Fruit fly (Drosophila melanogaster) whole organism, wandering third instar larva: ENCODE results near the gene Mgat3.

Experiments used
- Abd-B ChIP-seq: fragments of >200 bp; optimal IDR thresholded peaks from 2 replicates; lab custom pipeline; 2017; ENCODE audit warnings: missing biosample characterization, missing genetic modification characterization
- CG32264 ChIP-seq: fragments of 200-800 bp; sonication (Bioruptor generic); optimal IDR thresholded peaks from 2 replicates; lab custom pipeline; 2016; ENCODE audit warnings: missing biosample characterization, missing genetic modification characterization
- CG9705 ChIP-seq: fragments of 200-800 bp; sonication (Bioruptor generic); optimal IDR thresholded peaks from 2 replicates; lab custom pipeline; 2018; ENCODE audit warnings: missing biosample characterization, mild to moderate bottlenecking, missing genetic modification characterization
- CrebA ChIP-seq: fragments of 200-800 bp; sonication (Bioruptor generic); optimal IDR thresholded peaks from 2 replicates; lab custom pipeline; 2016; ENCODE audit warnings: missing biosample characterization, mild to moderate bottlenecking, missing genetic modification characterization, borderline replicate concordance
- Dfd ChIP-seq: fragments of >200 bp; optimal IDR thresholded peaks from 2 replicates; lab custom pipeline; 2017; ENCODE audit warnings: missing biosample characterization, missing genetic modification characterization
- Dif ChIP-seq: fragments of 200-275, 200-300 bp; sonication (Bioruptor generic); optimal IDR thresholded peaks from 2 replicates; lab custom pipeline; 2018; ENCODE audit warnings: missing biosample characterization, missing genetic modification characterization; ENCODE audit not compliant: partially characterized antibody
- GATAd ChIP-seq: sonication (Bioruptor generic); optimal IDR thresholded peaks from 2 replicates; lab custom pipeline; 2016; ENCODE audit warnings: missing biosample characterization, missing genetic modification characterization
- HLH106 ChIP-seq: fragments of 200-800 bp; optimal IDR thresholded peaks from 3 replicates; lab custom pipeline; 2019; ENCODE audit warnings: missing biosample characterization, mild to moderate bottlenecking, missing genetic modification characterization, moderate library complexity
- Hnf4 ChIP-seq: fragments of 200-800 bp; sonication (Bioruptor generic); optimal IDR thresholded peaks from 2 replicates; lab custom pipeline; 2016; ENCODE audit warnings: missing biosample characterization, mild to moderate bottlenecking, missing genetic modification characterization
- Hr78 ChIP-seq: fragments of >200 bp; optimal IDR thresholded peaks from 2 replicates; lab custom pipeline; 2017; ENCODE audit warnings: missing biosample characterization, missing genetic modification characterization
- Hr83 ChIP-seq: fragments of 200-300 bp; sonication (Bioruptor generic); optimal IDR thresholded peaks from 2 replicates; lab custom pipeline; 2016; ENCODE audit warnings: missing biosample characterization, mild to moderate bottlenecking, missing genetic modification characterization, moderate library complexity; ENCODE audit not compliant: poor library complexity, severe bottlenecking
- Jra ChIP-seq: sonication (Bioruptor generic); optimal IDR thresholded peaks from 2 replicates; lab custom pipeline; 2016; ENCODE audit warnings: missing biosample characterization, missing genetic modification characterization
- Mio ChIP-seq: sonication (Bioruptor generic); optimal IDR thresholded peaks from 2 replicates; lab custom pipeline; 2016; ENCODE audit warnings: missing biosample characterization, missing genetic modification characterization
- Myc ChIP-seq: fragments of >200 bp; optimal IDR thresholded peaks from 2 replicates; lab custom pipeline; 2017
- N ChIP-seq: fragments of >200 bp; optimal IDR thresholded peaks from 2 replicates; lab custom pipeline; 2018; ENCODE audit warnings: missing biosample characterization, missing external identifiers, missing genetic modification characterization
- OdsH ChIP-seq: fragments of 200-800 bp; sonication (Bioruptor generic); optimal IDR thresholded peaks from 2 replicates; lab custom pipeline; 2016; ENCODE audit warnings: missing biosample characterization, mild to moderate bottlenecking, missing genetic modification characterization
- Rel ChIP-seq, 2 experiments: fragments of 200-800 bp; sonication (Bioruptor generic) in 1 of 2; optimal IDR thresholded peaks; 2 replicates in 1 of 2; 3 replicates in 1 of 2; lab custom pipeline; 2016 to 2019; ENCODE audit warnings: mild to moderate bottlenecking in 2 of 2, missing biosample characterization in 2 of 2, missing genetic modification characterization in 2 of 2, moderate library complexity in 1 of 2
- Sp1 ChIP-seq: fragments of 200-800 bp; sonication (Bioruptor generic); optimal IDR thresholded peaks from 3 replicates; lab custom pipeline; 2019; ENCODE audit warnings: missing biosample characterization, mild to moderate bottlenecking, missing genetic modification characterization, moderate library complexity
- Vsx2 ChIP-seq: fragments of 200-300, 225-300 bp; sonication (Bioruptor generic); optimal IDR thresholded peaks from 2 replicates; lab custom pipeline; 2018; ENCODE audit warnings: missing biosample characterization, missing genetic modification characterization; ENCODE audit not compliant: partially characterized antibody
- br ChIP-seq: fragments of 200-800 bp; sonication (Bioruptor generic); optimal IDR thresholded peaks from 2 replicates; lab custom pipeline; 2016; ENCODE audit warnings: missing biosample characterization, missing genetic modification characterization
- brk ChIP-seq: fragments of 200-800 bp; sonication (Bioruptor generic); optimal IDR thresholded peaks from 2 replicates; lab custom pipeline; 2016; ENCODE audit warnings: missing biosample characterization, mild to moderate bottlenecking, missing genetic modification characterization
- dl ChIP-seq, 2 experiments: fragments of 175-275, 200-275 bp in 1 of 2; fragments of 200-275 bp in 1 of 2; sonication (Bioruptor generic); optimal IDR thresholded peaks; lab custom pipeline; 2018; ENCODE audit warnings: mild to moderate bottlenecking in 2 of 2, missing biosample characterization in 2 of 2, missing genetic modification characterization in 2 of 2, moderate library complexity in 2 of 2; ENCODE audit not compliant: partially characterized antibody in 2 of 2, insufficient read depth in 1 of 2
- dmrt93B ChIP-seq: fragments of 200-800 bp; sonication (Bioruptor generic); optimal IDR thresholded peaks from 2 replicates; lab custom pipeline; 2018; ENCODE audit warnings: missing biosample characterization, mild to moderate bottlenecking, missing genetic modification characterization
- dsf ChIP-seq: sonication (Bioruptor generic); optimal IDR thresholded peaks from 2 replicates; lab custom pipeline; 2016; ENCODE audit warnings: missing biosample characterization, missing genetic modification characterization, borderline replicate concordance
- ey ChIP-seq: fragments of 200-800 bp; sonication (Bioruptor generic); optimal IDR thresholded peaks from 2 replicates; lab custom pipeline; 2016; ENCODE audit warnings: missing biosample characterization, missing genetic modification characterization
- foxo ChIP-seq, 2 experiments: fragments of 200-800 bp; sonication (Bioruptor generic); optimal IDR thresholded peaks; 2 replicates in 1 of 2; 3 replicates in 1 of 2; lab custom pipeline; 2016 to 2017; ENCODE audit warnings: missing biosample characterization in 2 of 2, missing genetic modification characterization in 2 of 2
- fru ChIP-seq: fragments of 200-800 bp; sonication (Bioruptor generic); optimal IDR thresholded peaks from 3 replicates; lab custom pipeline; 2016; ENCODE audit warnings: missing biosample characterization, mild to moderate bottlenecking, missing genetic modification characterization
- h ChIP-seq: fragments of 200-800 bp; sonication (Bioruptor generic); optimal IDR thresholded peaks from 3 replicates; lab custom pipeline; 2016; ENCODE audit warnings: missing biosample characterization, mild to moderate bottlenecking, missing genetic modification characterization
- jim ChIP-seq: fragments of 175-275, 200-325 bp; sonication (Bioruptor generic); optimal IDR thresholded peaks from 2 replicates; lab custom pipeline; 2016; ENCODE audit warnings: missing biosample characterization, mild to moderate bottlenecking, missing genetic modification characterization
- lola ChIP-seq: fragments of >200 bp; optimal IDR thresholded peaks from 2 replicates; lab custom pipeline; 2017; ENCODE audit warnings: missing biosample characterization, missing genetic modification characterization
- pan ChIP-seq: fragments of >200 bp; optimal IDR thresholded peaks from 2 replicates; lab custom pipeline; 2017
- psq ChIP-seq: fragments of 200-800 bp; sonication (Bioruptor generic); optimal IDR thresholded peaks from 3 replicates; lab custom pipeline; 2017; ENCODE audit warnings: missing biosample characterization, mild to moderate bottlenecking, missing genetic modification characterization, moderate library complexity
- rgr ChIP-seq: fragments of 200-800 bp; sonication (Bioruptor generic); optimal IDR thresholded peaks from 3 replicates; lab custom pipeline; 2016; ENCODE audit warnings: missing biosample characterization, mild to moderate bottlenecking, missing genetic modification characterization
- sage ChIP-seq: fragments of 200-800 bp; sonication (Bioruptor generic); optimal IDR thresholded peaks from 2 replicates; lab custom pipeline; 2016; ENCODE audit warnings: missing biosample characterization, mild to moderate bottlenecking, missing genetic modification characterization
- sv ChIP-seq: fragments of 200-800 bp; sonication (Bioruptor generic); optimal IDR thresholded peaks from 3 replicates; lab custom pipeline; 2016; ENCODE audit warnings: missing biosample characterization, missing genetic modification characterization
- tai ChIP-seq: sonication (Bioruptor generic); optimal IDR thresholded peaks from 2 replicates; lab custom pipeline; 2016; ENCODE audit warnings: missing biosample characterization, missing genetic modification characterization
- usp ChIP-seq: fragments of >200 bp; optimal IDR thresholded peaks from 2 replicates; lab custom pipeline; 2017; ENCODE audit warnings: missing biosample characterization, missing genetic modification characterization
- woc ChIP-seq: sonication (Bioruptor generic); optimal IDR thresholded peaks from 2 replicates; lab custom pipeline; 2016; ENCODE audit warnings: missing biosample characterization, mild to moderate bottlenecking, missing genetic modification characterization

Gene Mgat3

dm6 chr2L:13165802-13166347, 16.5 kb downstream of the Mgat3 start, which contains the start of gene DnaJ-H:
TSS of gene DnaJ-H (minus strand) at chr2L:13166072.
- no peak for TF ChIP-seq Mio (GFP tag; lab: Kevin White, UChicago)
- TF ChIP-seq tai (GFP tag; lab: Kevin White, UChicago), result no peak
- TF ChIP-seq HLH106, result no peak
- no peak for TF ChIP-seq CrebA (GFP tag; lab: Kevin White, UChicago)
- peak; percentile 99 for TF ChIP-seq psq
- TF ChIP-seq fru (GFP tag; lab: Kevin White, UChicago), result no peak
- peak; percentile 50 for TF ChIP-seq Dif
- TF ChIP-seq OdsH (GFP tag; lab: Kevin White, UChicago), result no peak
- no peak for TF ChIP-seq pan (lab: Kevin White, UChicago)
- TF ChIP-seq Rel (GFP tag; optimal IDR thresholded peaks at IDR 0.05; lab: Kevin White, UChicago), result no peak
- TF ChIP-seq Rel (tag; optimal IDR thresholded peaks at IDR 0.05; lab: Kevin White, UChicago), result no peak
- TF ChIP-seq ey (GFP tag; lab: Kevin White, UChicago), result no peak
- peak in 1 of 2 experiments; percentile 9 for TF ChIP-seq dl (GFP tag; optimal IDR thresholded peaks at IDR 0.05; lab: Kevin White, UChicago; ENCODE audit: insufficient read depth in 1 of 2, partially characterized antibody in 2 of 2)
- TF ChIP-seq N (GFP tag; lab: Kevin White, UChicago), result no peak
- no peak for TF ChIP-seq Abd-B (GFP tag; lab: Kevin White, UChicago)
- no peak for TF ChIP-seq sv (GFP tag; lab: Kevin White, UChicago)
- TF ChIP-seq Sp1 (GFP tag; lab: Kevin White, UChicago), result no peak
- no peak for TF ChIP-seq foxo (GFP tag; optimal IDR thresholded peaks at IDR 0.05; lab: Kevin White, UChicago)
- no peak for TF ChIP-seq CG32264 (GFP tag; lab: Kevin White, UChicago)
- no peak for TF ChIP-seq Hr83

dm6 chr2L:13164994-13165801, 17.2 kb downstream of the Mgat3 start, which contains the start of gene Sirt1:
TSS of gene Sirt1 (plus strand) at chr2L:13165564.
- no peak for TF ChIP-seq pan (lab: Kevin White, UChicago)
- no peak for TF ChIP-seq tai (GFP tag; lab: Kevin White, UChicago)
- TF ChIP-seq sv (GFP tag; lab: Kevin White, UChicago), result peak; percentile 32
- peak; percentile 80 for TF ChIP-seq Jra (GFP tag; lab: Kevin White, UChicago)
- peak; percentile 81 for TF ChIP-seq CG9705 (GFP tag; lab: Kevin White, UChicago)
- TF ChIP-seq psq, result no peak
- TF ChIP-seq CrebA (GFP tag; lab: Kevin White, UChicago), result no peak
- peak; percentile 66 for TF ChIP-seq ey (GFP tag; lab: Kevin White, UChicago)
- no peak for TF ChIP-seq Mio (GFP tag; lab: Kevin White, UChicago)
- TF ChIP-seq brk (GFP tag; lab: Kevin White, UChicago), result no peak
- no peak for TF ChIP-seq Vsx2 (GFP tag; lab: Kevin White, UChicago)
- TF ChIP-seq h (GFP tag; lab: Kevin White, UChicago), result peak; percentile 69
- peak; percentile 76 for TF ChIP-seq OdsH (GFP tag; lab: Kevin White, UChicago)
- no peak for TF ChIP-seq usp
- TF ChIP-seq fru (GFP tag; lab: Kevin White, UChicago), result peak; percentile 59
- no peak for TF ChIP-seq GATAd (GFP tag; lab: Kevin White, UChicago)
- TF ChIP-seq N (GFP tag; lab: Kevin White, UChicago), result no peak
- TF ChIP-seq Abd-B (GFP tag; lab: Kevin White, UChicago), result no peak
- TF ChIP-seq lola, result no peak
- TF ChIP-seq Rel (GFP tag; optimal IDR thresholded peaks at IDR 0.05; lab: Kevin White, UChicago), result no peak
- peak; percentile 98 for TF ChIP-seq Rel (tag; optimal IDR thresholded peaks at IDR 0.05; lab: Kevin White, UChicago)
- no peak for TF ChIP-seq Dfd (GFP tag; lab: Kevin White, UChicago)
- TF ChIP-seq foxo (GFP tag; optimal IDR thresholded peaks at IDR 0.05; lab: Kevin White, UChicago), result peak in 1 of 2 experiments; percentile 92
- TF ChIP-seq dl (GFP tag; optimal IDR thresholded peaks at IDR 0.05; lab: Kevin White, UChicago; ENCODE audit: insufficient read depth in 1 of 2, partially characterized antibody in 2 of 2), result no peak
- no peak for TF ChIP-seq Hr78 (GFP tag; lab: Kevin White, UChicago)
- TF ChIP-seq Hr83, result peak; percentile 49
- TF ChIP-seq dmrt93B (GFP tag; lab: Kevin White, UChicago), result peak; percentile 87
- peak; percentile 84 for TF ChIP-seq rgr (GFP tag; lab: Kevin White, UChicago)
- peak; percentile 5 for TF ChIP-seq sage (GFP tag; lab: Kevin White, UChicago)
- TF ChIP-seq CG32264 (GFP tag; lab: Kevin White, UChicago), result peak; percentile 15
- TF ChIP-seq Dif, result no peak
- peak; percentile 51 for TF ChIP-seq dsf
- peak; percentile 94 for TF ChIP-seq HLH106
- peak; percentile 30 for TF ChIP-seq br (GFP tag; lab: Kevin White, UChicago)
- no peak for TF ChIP-seq Myc (lab: Kevin White, UChicago)
- no peak for TF ChIP-seq jim (GFP tag; lab: Kevin White, UChicago)
- TF ChIP-seq woc, result peak; percentile 82
- TF ChIP-seq Hnf4 (GFP tag; lab: Kevin White, UChicago), result peak; percentile 27
- TF ChIP-seq Sp1 (GFP tag; lab: Kevin White, UChicago), result peak; percentile 89
